Worm (Caenorhabditis elegans) whole organism, L2 larva: ENCODE measurements around the gene flp-25.

ENCODE experiments used
- C34F6.9 ChIP-seq: fragments of 150-350 bp; optimal IDR thresholded peaks from 2 replicates; lab custom pipeline; 2014; ENCODE audit warnings: missing biosample characterization, missing genetic modification characterization
- F13H6.1 ChIP-seq: sonication (generic microtip); optimal IDR thresholded peaks from 2 replicates; lab custom pipeline; 2016; ENCODE audit warnings: missing genetic modification characterization, missing compliant biosample characterization
- ZK546.5 ChIP-seq: sonication (generic microtip); optimal IDR thresholded peaks from 2 replicates; lab custom pipeline; 2017; ENCODE audit warnings: missing biosample characterization, missing genetic modification characterization
- alr-1 ChIP-seq: fragments of 150-350 bp; optimal IDR thresholded peaks from 2 replicates; lab custom pipeline; 2014; ENCODE audit warnings: missing biosample characterization, missing genetic modification characterization
- aly-2 ChIP-seq: fragments of 150-350 bp; optimal IDR thresholded peaks from 2 replicates; lab custom pipeline; 2014; ENCODE audit warnings: missing biosample characterization, missing genetic modification characterization
- ama-1 ChIP-seq: fragments of 150-350 bp; optimal IDR thresholded peaks from 2 replicates; lab custom pipeline; 2018; ENCODE audit warnings: inconsistent platforms
- ceh-16 ChIP-seq: fragments of 150-350 bp; optimal IDR thresholded peaks from 2 replicates; lab custom pipeline; 2014; ENCODE audit warnings: missing biosample characterization, missing genetic modification characterization
- ceh-82 ChIP-seq: fragments of 150-350 bp; optimal IDR thresholded peaks from 2 replicates; lab custom pipeline; 2014; ENCODE audit warnings: missing biosample characterization, missing genetic modification characterization
- dmd-4 ChIP-seq: sonication (generic microtip); optimal IDR thresholded peaks from 2 replicates; lab custom pipeline; 2017; ENCODE audit warnings: missing biosample characterization, missing genetic modification characterization
- egl-27 ChIP-seq: sonication (generic microtip); optimal IDR thresholded peaks from 3 replicates; lab custom pipeline; 2017; ENCODE audit warnings: missing biosample characterization, missing genetic modification reagents, missing genetic modification characterization
- elt-1 ChIP-seq: fragments of 150-350 bp; optimal IDR thresholded peaks from 2 replicates; lab custom pipeline; 2014; ENCODE audit warnings: missing biosample characterization, missing genetic modification characterization
- elt-3 ChIP-seq: sonication (generic microtip); optimal IDR thresholded peaks from 2 replicates; lab custom pipeline; 2017; ENCODE audit warnings: missing biosample characterization, missing genetic modification characterization
- fos-1 ChIP-seq: fragments of 150-350 bp; optimal IDR thresholded peaks from 2 replicates; lab custom pipeline; 2014; ENCODE audit warnings: missing biosample characterization, missing genetic modification characterization
- lin-13 ChIP-seq: fragments of 150-350 bp; optimal IDR thresholded peaks from 2 replicates; lab custom pipeline; 2014; ENCODE audit warnings: missing biosample characterization, missing genetic modification reagents, missing genetic modification characterization
- lin-39 ChIP-seq: fragments of 150-350 bp; optimal IDR thresholded peaks from 2 replicates; lab custom pipeline; 2014; ENCODE audit warnings: missing biosample characterization, missing genetic modification reagents, missing genetic modification characterization
- lsy-2 ChIP-seq, 2 experiments: fragments of 150-350 bp in 1 of 2; sonication (generic microtip) in 1 of 2; optimal IDR thresholded peaks; 2 replicates each; lab custom pipeline; 2014 to 2017; ENCODE audit warnings: missing biosample characterization in 2 of 2, missing genetic modification characterization in 2 of 2
- mbf-1 ChIP-seq: sonication (generic microtip); optimal IDR thresholded peaks from 2 replicates; lab custom pipeline; 2017; ENCODE audit warnings: missing biosample characterization, missing genetic modification characterization
- nhr-10 ChIP-seq: sonication (generic microtip); optimal IDR thresholded peaks from 2 replicates; lab custom pipeline; 2017; ENCODE audit warnings: missing biosample characterization, missing genetic modification characterization
- nhr-11 ChIP-seq: fragments of 150-350 bp; optimal IDR thresholded peaks from 2 replicates; lab custom pipeline; 2014; ENCODE audit warnings: missing biosample characterization, missing genetic modification characterization
- nhr-12 ChIP-seq: fragments of 150-350 bp; optimal IDR thresholded peaks from 2 replicates; lab custom pipeline; 2014; ENCODE audit warnings: missing biosample characterization, missing genetic modification characterization
- nhr-129 ChIP-seq: fragments of 150-350 bp; optimal IDR thresholded peaks from 2 replicates; lab custom pipeline; 2014; ENCODE audit warnings: missing biosample characterization, missing genetic modification characterization
- nhr-21 ChIP-seq: fragments of 150-350 bp; optimal IDR thresholded peaks from 2 replicates; lab custom pipeline; 2014; ENCODE audit warnings: missing biosample characterization, missing genetic modification characterization
- nhr-23 ChIP-seq: fragments of 150-350 bp; optimal IDR thresholded peaks from 2 replicates; lab custom pipeline; 2014; ENCODE audit warnings: missing biosample characterization, missing genetic modification reagents, missing genetic modification characterization
- nhr-237 ChIP-seq: fragments of 150-350 bp; optimal IDR thresholded peaks from 2 replicates; lab custom pipeline; 2014; ENCODE audit warnings: missing biosample characterization, missing genetic modification characterization
- nhr-6 ChIP-seq: fragments of 150-350 bp; optimal IDR thresholded peaks from 2 replicates; lab custom pipeline; 2014; ENCODE audit warnings: missing biosample characterization, missing genetic modification characterization
- sem-4 ChIP-seq: fragments of 150-350 bp; optimal IDR thresholded peaks from 2 replicates; lab custom pipeline; 2014; ENCODE audit warnings: missing biosample characterization, missing genetic modification reagents, missing genetic modification characterization
- skn-1 ChIP-seq: sonication (generic microtip); optimal IDR thresholded peaks from 2 replicates; lab custom pipeline; 2017; ENCODE audit warnings: missing biosample characterization, missing genetic modification characterization
- sma-9 ChIP-seq, 2 experiments: fragments of 150-350 bp in 1 of 2; sonication (generic microtip) in 1 of 2; optimal IDR thresholded peaks; 2 replicates each; lab custom pipeline; 2014 to 2016; ENCODE audit warnings: missing genetic modification characterization in 2 of 2, mild to moderate bottlenecking in 1 of 2, missing biosample characterization in 1 of 2, missing compliant biosample characterization in 1 of 2, missing genetic modification reagents in 1 of 2, moderate library complexity in 1 of 2
- snpc-4 ChIP-seq: fragments of 150-350 bp; optimal IDR thresholded peaks from 2 replicates; lab custom pipeline; 2014; ENCODE audit warnings: missing biosample characterization, missing genetic modification characterization
- unc-55 ChIP-seq: fragments of 150-350 bp; sonication (generic microtip); optimal IDR thresholded peaks from 3 replicates; lab custom pipeline; 2014; ENCODE audit warnings: missing biosample characterization, missing genetic modification reagents, missing genetic modification characterization
- unc-62 ChIP-seq: fragments of 150-350 bp; optimal IDR thresholded peaks from 2 replicates; lab custom pipeline; 2014; ENCODE audit warnings: missing biosample characterization, missing genetic modification reagents, missing genetic modification characterization
- zag-1 ChIP-seq: fragments of 150-350 bp; optimal IDR thresholded peaks from 2 replicates; lab custom pipeline; 2014; ENCODE audit warnings: missing biosample characterization, missing genetic modification characterization
- ztf-11 ChIP-seq: sonication (generic microtip); optimal IDR thresholded peaks from 2 replicates; lab custom pipeline; 2017; ENCODE audit warnings: missing biosample characterization, missing genetic modification characterization

flp-25 gene

ce11 chrIII:9361228-9361627 lies at the start of gene flp-25:
Gene flp-25, plus strand, starts transcription at chrIII:9361528.
- TF ChIP-seq unc-55 (GFP tag; lab: Kevin White, UChicago) (no peak), lin-13 (GFP tag; lab: Kevin White, UChicago) (no peak), sem-4 (tag; lab: Kevin White, UChicago) (no peak), skn-1 (tag; lab: Kevin White, UChicago) (no peak), sma-9 (GFP tag; optimal IDR thresholded peaks at IDR 0.05; lab: Kevin White, UChicago) (no peak), sma-9 (tag; optimal IDR thresholded peaks at IDR 0.05; lab: Kevin White, UChicago) (no peak), fos-1 (tag; lab: Kevin White, UChicago) (no peak), ama-1 (lab: Kevin White, UChicago) (no peak), C34F6.9 (no peak), nhr-12 (tag; lab: Kevin White, UChicago) (no peak), nhr-237 (tag; lab: Kevin White, UChicago) (no peak), elt-3 (tag; lab: Kevin White, UChicago) (no peak), lin-39 (tag; lab: Kevin White, UChicago) (no peak)

- TF ChIP-seq aly-2 (tag; lab: Kevin White, UChicago) (no peak), fos-1 (tag; lab: Kevin White, UChicago) (peak; percentile 34)
Measured at ce11 chrIII:9314476-9314875, 46.9 kb upstream of the flp-25 start, which contains the start of gene C40H1.8. Gene C40H1.8, plus strand, starts transcription at chrIII:9314717.

ce11 chrIII:9315180-9315579 lies 46.1 kb upstream of the flp-25 start:
- TF ChIP-seq dmd-4 (tag; lab: Kevin White, UChicago), result no peak
- no peak for TF ChIP-seq skn-1 (tag; lab: Kevin White, UChicago)
- TF ChIP-seq ZK546.5 (tag; lab: Kevin White, UChicago), result no peak
- TF ChIP-seq nhr-21 (tag; lab: Kevin White, UChicago), result no peak
- no peak for TF ChIP-seq ceh-16 (tag; lab: Kevin White, UChicago)
- TF ChIP-seq aly-2 (tag; lab: Kevin White, UChicago), result no peak
- no peak for TF ChIP-seq ceh-82 (tag; lab: Kevin White, UChicago)
- no peak for TF ChIP-seq mbf-1 (tag; lab: Kevin White, UChicago)
- no peak for TF ChIP-seq F13H6.1 (tag; lab: Kevin White, UChicago)
- TF ChIP-seq lsy-2 (tag; optimal IDR thresholded peaks at IDR 0.05; lab: Kevin White, UChicago), result no peak
- no peak for TF ChIP-seq snpc-4 (tag; lab: Kevin White, UChicago)
- TF ChIP-seq lin-13 (GFP tag; lab: Kevin White, UChicago), result no peak
- TF ChIP-seq unc-55 (GFP tag; lab: Kevin White, UChicago), result no peak
- TF ChIP-seq zag-1, result no peak
- no peak for TF ChIP-seq alr-1 (tag; lab: Kevin White, UChicago)
- no peak for TF ChIP-seq nhr-12 (tag; lab: Kevin White, UChicago)
- no peak for TF ChIP-seq nhr-23 (tag; lab: Kevin White, UChicago)
- no peak for TF ChIP-seq ztf-11 (tag; lab: Kevin White, UChicago)
- no peak for TF ChIP-seq lin-39 (tag; lab: Kevin White, UChicago)

ce11 chrIII:9317601-9318000 lies 43.7 kb upstream of the flp-25 start:
- no peak for TF ChIP-seq ceh-16 (tag; lab: Kevin White, UChicago)
- TF ChIP-seq, all 48 proteins: peak for 0

ce11 chrIII:9319641-9320040 lies 41.7 kb upstream of the flp-25 start, which contains the start of gene C40H1.9:
Gene C40H1.9, plus strand, starts transcription at chrIII:9319941.
- TF ChIP-seq nhr-11 (tag; lab: Kevin White, UChicago) (no peak), nhr-21 (tag; lab: Kevin White, UChicago) (no peak), sma-9 (GFP tag; optimal IDR thresholded peaks at IDR 0.05; lab: Kevin White, UChicago) (no peak), sma-9 (tag; optimal IDR thresholded peaks at IDR 0.05; lab: Kevin White, UChicago) (no peak), nhr-129 (tag; lab: Kevin White, UChicago) (no peak), unc-62 (no peak), egl-27 (tag; lab: Kevin White, UChicago) (no peak), elt-1 (no peak), nhr-6 (tag; lab: Kevin White, UChicago) (no peak), aly-2 (tag; lab: Kevin White, UChicago) (no peak), lin-39 (tag; lab: Kevin White, UChicago) (no peak), ztf-11 (tag; lab: Kevin White, UChicago) (no peak), ceh-82 (tag; lab: Kevin White, UChicago) (no peak), alr-1 (tag; lab: Kevin White, UChicago) (no peak), nhr-12 (tag; lab: Kevin White, UChicago) (no peak), nhr-10 (no peak), zag-1 (no peak)
